Fruit fly (Drosophila melanogaster) whole organism, prepupa: Measurements from ENCODE around the gene CG5877.

Experiments used
- CG10631 ChIP-seq: fragments of 200-800 bp; sonication (Bioruptor generic); optimal IDR thresholded peaks from 2 replicates; lab custom pipeline; 2016; ENCODE audit warnings: missing biosample characterization, missing genetic modification characterization
- CG10669 ChIP-seq: fragments of 200-800 bp; sonication (Bioruptor generic); optimal IDR thresholded peaks from 3 replicates; lab custom pipeline; 2018; ENCODE audit warnings: missing biosample characterization, mild to moderate bottlenecking, missing genetic modification characterization, moderate library complexity
- CG11762 ChIP-seq: fragments of 200-800 bp; sonication (Bioruptor generic); optimal IDR thresholded peaks from 3 replicates; lab custom pipeline; 2016; ENCODE audit warnings: missing biosample characterization, missing genetic modification characterization; ENCODE audit not compliant: insufficient read depth
- CG15336 ChIP-seq: fragments of 200-800 bp; sonication (Bioruptor generic); IDR thresholded peaks from 2 replicates; pipeline ENCODE4 v1.3.6; 2022; ENCODE audit warnings: missing biosample characterization, missing genetic modification characterization
- CG1621 ChIP-seq: fragments of 200-800 bp; sonication (Bioruptor generic); optimal IDR thresholded peaks from 3 replicates; lab custom pipeline; 2018; ENCODE audit warnings: missing biosample characterization, mild to moderate bottlenecking, missing genetic modification characterization
- CG16779 ChIP-seq: fragments of 200-800 bp; sonication (Bioruptor generic); optimal IDR thresholded peaks from 3 replicates; lab custom pipeline; 2017; ENCODE audit warnings: missing biosample characterization, mild to moderate bottlenecking, missing genetic modification characterization
- CG3032 ChIP-seq: fragments of 200-800 bp; optimal IDR thresholded peaks from 2 replicates; lab custom pipeline; 2019; ENCODE audit warnings: missing biosample characterization, mild to moderate bottlenecking, missing genetic modification characterization, moderate library complexity
- CG31627 ChIP-seq: fragments of 200-800 bp; sonication (Bioruptor generic); optimal IDR thresholded peaks from 3 replicates; lab custom pipeline; 2016; ENCODE audit warnings: missing biosample characterization, missing genetic modification characterization
- CG32006 ChIP-seq: fragments of 200-800 bp; sonication (Bioruptor generic); optimal IDR thresholded peaks from 3 replicates; lab custom pipeline; 2017; ENCODE audit warnings: missing biosample characterization, mild to moderate bottlenecking, missing genetic modification characterization
- CG4318 ChIP-seq: fragments of 200-800 bp; sonication (Bioruptor generic); optimal IDR thresholded peaks from 3 replicates; lab custom pipeline; 2017; ENCODE audit warnings: missing biosample characterization, mild to moderate bottlenecking, missing genetic modification characterization
- CG6163 ChIP-seq: fragments of 200-800 bp; sonication (Bioruptor generic); IDR thresholded peaks from 3 replicates; pipeline ENCODE4 v1.3.6; 2022; ENCODE audit warnings: missing biosample characterization, missing genetic modification characterization
- CG6792 ChIP-seq: fragments of 200-800 bp; sonication (Bioruptor generic); optimal IDR thresholded peaks from 3 replicates; lab custom pipeline; 2016; ENCODE audit warnings: missing biosample characterization, missing genetic modification characterization
- CG6808 ChIP-seq: fragments of 200-800 bp; sonication (Bioruptor generic); optimal IDR thresholded peaks from 3 replicates; lab custom pipeline; 2017; ENCODE audit warnings: missing biosample characterization, missing genetic modification characterization, mild to moderate bottlenecking, moderate library complexity, missing genetic modification reagents
- CG6854 ChIP-seq: fragments of 200-800 bp; sonication (Bioruptor generic); optimal IDR thresholded peaks from 2 replicates; lab custom pipeline; 2017; ENCODE audit warnings: missing biosample characterization, mild to moderate bottlenecking, missing genetic modification characterization
- CG7368 ChIP-seq: fragments of 200-800 bp; sonication (Bioruptor generic); optimal IDR thresholded peaks from 3 replicates; lab custom pipeline; 2016; ENCODE audit warnings: missing biosample characterization, missing genetic modification characterization
- CG8119 ChIP-seq: fragments of 200-800 bp; sonication (Bioruptor generic); IDR thresholded peaks from 3 replicates; pipeline ENCODE4 v1.3.6; 2022; ENCODE audit warnings: missing biosample characterization, missing genetic modification characterization
- CG8319 ChIP-seq: fragments of 200-800 bp; sonication (Bioruptor generic); optimal IDR thresholded peaks from 3 replicates; lab custom pipeline; 2016; ENCODE audit warnings: missing biosample characterization, missing genetic modification characterization
- CG8632 ChIP-seq: fragments of 200-800 bp; sonication (Bioruptor generic); optimal IDR thresholded peaks from 3 replicates; lab custom pipeline; 2016; ENCODE audit warnings: missing biosample characterization, missing genetic modification characterization
- CG9139 ChIP-seq: fragments of 200-800 bp; sonication (Bioruptor generic); optimal IDR thresholded peaks from 3 replicates; lab custom pipeline; 2017; ENCODE audit warnings: missing biosample characterization, mild to moderate bottlenecking, missing genetic modification characterization
- Eip75B ChIP-seq: fragments of 200-800 bp; sonication (Bioruptor generic); optimal IDR thresholded peaks from 3 replicates; lab custom pipeline; 2016; ENCODE audit warnings: missing biosample characterization, missing genetic modification characterization
- Ets21C ChIP-seq: fragments of 200-800 bp; sonication (Bioruptor generic); optimal IDR thresholded peaks from 3 replicates; lab custom pipeline; 2016; ENCODE audit warnings: missing biosample characterization, missing genetic modification characterization
- Ets96B ChIP-seq: fragments of 200-800 bp; optimal IDR thresholded peaks from 2 replicates; lab custom pipeline; 2019; ENCODE audit warnings: missing biosample characterization, mild to moderate bottlenecking, missing genetic modification characterization, moderate library complexity
- Hr38 ChIP-seq: sonication (Bioruptor generic); optimal IDR thresholded peaks from 2 replicates; lab custom pipeline; 2016; ENCODE audit warnings: missing biosample characterization, missing genetic modification characterization
- Hr39 ChIP-seq: fragments of 200-800 bp; sonication (Bioruptor generic); optimal IDR thresholded peaks from 2 replicates; lab custom pipeline; 2016; ENCODE audit warnings: missing biosample characterization, missing genetic modification characterization
- Hr4 ChIP-seq: fragments of 200-800 bp; sonication (Bioruptor generic); optimal IDR thresholded peaks from 3 replicates; lab custom pipeline; 2016; ENCODE audit warnings: missing biosample characterization, missing genetic modification characterization
- Lpt ChIP-seq: fragments of 200-800 bp; sonication (Bioruptor generic); optimal IDR thresholded peaks from 3 replicates; lab custom pipeline; 2016; ENCODE audit warnings: missing biosample characterization, missing genetic modification characterization
- Met ChIP-seq: fragments of 200-800 bp; sonication (Bioruptor generic); optimal IDR thresholded peaks from 3 replicates; lab custom pipeline; 2016; ENCODE audit warnings: missing biosample characterization, missing genetic modification characterization
- OdsH ChIP-seq: fragments of 200-800 bp; sonication (Bioruptor generic); optimal IDR thresholded peaks from 3 replicates; lab custom pipeline; 2016; ENCODE audit warnings: missing biosample characterization, missing genetic modification characterization
- Smox ChIP-seq: fragments of 200-800 bp; sonication (Bioruptor generic); optimal IDR thresholded peaks from 3 replicates; lab custom pipeline; 2016; ENCODE audit warnings: missing biosample characterization, missing genetic modification characterization
- Sox102F ChIP-seq: fragments of 200-800 bp; sonication (Bioruptor generic); optimal IDR thresholded peaks from 2 replicates; lab custom pipeline; 2016; ENCODE audit warnings: missing biosample characterization, mild to moderate bottlenecking, missing genetic modification characterization
- Sox14 ChIP-seq: fragments of 200-800 bp; sonication (Bioruptor generic); optimal IDR thresholded peaks from 3 replicates; lab custom pipeline; 2016; ENCODE audit warnings: missing biosample characterization, missing genetic modification characterization
- Sox15 ChIP-seq: fragments of 200-800 bp; sonication (Bioruptor generic); optimal IDR thresholded peaks from 3 replicates; lab custom pipeline; 2016; ENCODE audit warnings: missing biosample characterization, missing genetic modification characterization
- achi ChIP-seq: fragments of 200-800 bp; sonication (Bioruptor generic); optimal IDR thresholded peaks from 3 replicates; lab custom pipeline; 2016; ENCODE audit warnings: missing biosample characterization, missing genetic modification characterization
- acj6 ChIP-seq: fragments of 200-800 bp; sonication (Bioruptor generic); optimal IDR thresholded peaks from 3 replicates; lab custom pipeline; 2016; ENCODE audit warnings: missing biosample characterization, missing genetic modification characterization
- dsx ChIP-seq: fragments of 200-800 bp; optimal IDR thresholded peaks from 3 replicates; lab custom pipeline; 2019; ENCODE audit warnings: missing biosample characterization, mild to moderate bottlenecking, missing genetic modification characterization, moderate library complexity; ENCODE audit not compliant: poor library complexity, severe bottlenecking
- eg ChIP-seq: fragments of 200-800 bp; sonication (Bioruptor generic); IDR thresholded peaks from 3 replicates; pipeline ENCODE4 v1.3.6; 2022; ENCODE audit warnings: missing biosample characterization, missing genetic modification characterization
- esn ChIP-seq: fragments of 200-800 bp; sonication (Bioruptor generic); optimal IDR thresholded peaks from 2 replicates; lab custom pipeline; 2016; ENCODE audit warnings: missing biosample characterization, mild to moderate bottlenecking, missing genetic modification characterization, moderate library complexity
- fd59A ChIP-seq: fragments of 200-800 bp; sonication (Bioruptor generic); optimal IDR thresholded peaks from 2 replicates; lab custom pipeline; 2017; ENCODE audit warnings: missing biosample characterization, mild to moderate bottlenecking, missing genetic modification characterization, missing genetic modification reagents
- fkh ChIP-seq: fragments of 200-800 bp; sonication (Bioruptor generic); optimal IDR thresholded peaks from 3 replicates; lab custom pipeline; 2017; ENCODE audit warnings: missing biosample characterization, mild to moderate bottlenecking, missing genetic modification characterization, moderate library complexity
- lz ChIP-seq: fragments of 200-800 bp; sonication (Bioruptor generic); optimal IDR thresholded peaks from 3 replicates; lab custom pipeline; 2016; ENCODE audit warnings: missing biosample characterization, missing genetic modification characterization
- pdm3 ChIP-seq: fragments of 200-800 bp; sonication (Bioruptor generic); optimal IDR thresholded peaks from 3 replicates; lab custom pipeline; 2016; ENCODE audit warnings: missing biosample characterization, missing genetic modification characterization
- salr ChIP-seq, 2 experiments: fragments of 200-800 bp; sonication (Bioruptor generic); optimal IDR thresholded peaks; 3 replicates each; lab custom pipeline; 2016 to 2018; ENCODE audit warnings: missing biosample characterization in 2 of 2, missing genetic modification characterization in 2 of 2, mild to moderate bottlenecking in 1 of 2
- spab ChIP-seq: fragments of 200-800 bp; sonication (Bioruptor generic); optimal IDR thresholded peaks from 2 replicates; lab custom pipeline; 2017; ENCODE audit warnings: missing biosample characterization, mild to moderate bottlenecking, missing genetic modification characterization, missing genetic modification reagents
- topi ChIP-seq: fragments of 200-800 bp; sonication (Bioruptor generic); optimal IDR thresholded peaks from 3 replicates; lab custom pipeline; 2016; ENCODE audit warnings: missing biosample characterization, missing genetic modification characterization
- vri ChIP-seq: fragments of 200-800 bp; sonication (Bioruptor generic); optimal IDR thresholded peaks from 3 replicates; lab custom pipeline; 2016; ENCODE audit warnings: missing biosample characterization, mild to moderate bottlenecking, missing genetic modification characterization

Gene CG5877

DNA sequence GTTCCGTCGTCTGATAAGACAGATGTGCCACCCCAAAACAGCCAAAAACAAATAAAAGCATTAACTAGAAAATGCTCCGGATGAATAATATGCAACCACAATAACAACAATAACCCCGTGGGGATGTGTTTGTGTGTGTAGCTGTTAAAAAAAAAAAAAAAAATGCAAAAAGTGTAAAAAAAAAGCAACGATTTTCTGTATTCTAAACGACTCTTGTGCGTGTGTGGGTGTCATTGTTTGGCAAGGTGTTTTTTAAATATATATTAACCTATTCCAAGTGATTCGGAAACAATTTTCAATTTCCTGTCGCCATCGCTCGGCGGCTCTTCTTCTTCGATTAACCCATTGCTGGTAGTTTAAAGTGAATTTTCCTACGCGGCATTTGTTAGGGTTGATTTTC, 27.7 kb downstream of the CG5877 start (continued):
- peak; percentile 42 for TF ChIP-seq Ets96B
- TF ChIP-seq CG8632 (GFP tag; lab: Kevin White, UChicago): peak; percentile 47
- peak; percentile 76 for TF ChIP-seq CG6808 (GFP tag; lab: Kevin White, UChicago)
- no peak for TF ChIP-seq CG6854 (GFP tag; lab: Kevin White, UChicago)
- TF ChIP-seq eg: peak; percentile 74
- TF ChIP-seq CG7368 (GFP tag; lab: Kevin White, UChicago): no peak
- peak; percentile 23 for TF ChIP-seq Hr4 (GFP tag; lab: Kevin White, UChicago)
- peak; percentile 5 for TF ChIP-seq CG6792 (GFP tag; lab: Kevin White, UChicago)
- no peak for TF ChIP-seq CG8319 (GFP tag; lab: Kevin White, UChicago)
- no peak for TF ChIP-seq achi
- TF ChIP-seq CG6163 (GFP tag; lab: Robert Waterston, UW): peak; percentile 66; the same call in 2 of the 3 replicates
- TF ChIP-seq CG3032 (tag; lab: Kevin White, UChicago): peak; percentile 11
- peak; percentile 45 for TF ChIP-seq CG16779 (tag; lab: Kevin White, UChicago)
- TF ChIP-seq CG4318: no peak
- peak; percentile 24 for TF ChIP-seq CG10669 (GFP tag; lab: Kevin White, UChicago)
- TF ChIP-seq Eip75B (GFP tag; lab: Kevin White, UChicago): no peak
- TF ChIP-seq Met (GFP tag; lab: Kevin White, UChicago): peak; percentile 13
- TF ChIP-seq spab (GFP tag; lab: Kevin White, UChicago): peak; percentile 44
- TF ChIP-seq pdm3 (GFP tag; lab: Kevin White, UChicago): peak; percentile 39
- no peak for TF ChIP-seq Hr39 (GFP tag; lab: Kevin White, UChicago)
- no peak for TF ChIP-seq Sox15 (GFP tag; lab: Kevin White, UChicago)
- TF ChIP-seq lz (GFP tag; lab: Kevin White, UChicago): no peak
- TF ChIP-seq CG15336 (GFP tag; lab: Robert Waterston, UW): peak; percentile 57
- peak; percentile 3 for TF ChIP-seq esn (GFP tag; lab: Kevin White, UChicago)
- TF ChIP-seq fd59A (GFP tag; lab: Kevin White, UChicago): no peak
- TF ChIP-seq dsx (GFP tag; lab: Kevin White, UChicago): peak; percentile 17
- no peak for TF ChIP-seq Smox (GFP tag; lab: Kevin White, UChicago)
- peak; percentile 77 for TF ChIP-seq CG8119 (GFP tag; lab: Robert Waterston, UW)
- TF ChIP-seq OdsH (GFP tag; lab: Kevin White, UChicago): peak; percentile 32
- TF ChIP-seq salr (GFP tag; optimal IDR thresholded peaks at IDR 0.05; lab: Kevin White, UChicago): peak in 1 of 2 experiments; percentile 16
- TF ChIP-seq Sox102F (GFP tag; lab: Kevin White, UChicago): peak; percentile 33
- peak; percentile 70 for TF ChIP-seq vri
- TF ChIP-seq acj6: peak; percentile 4
- TF ChIP-seq CG31627 (GFP tag; lab: Kevin White, UChicago): no peak
- no peak for TF ChIP-seq CG1621 (tag; lab: Kevin White, UChicago)
- TF ChIP-seq Lpt (GFP tag; lab: Kevin White, UChicago): peak; percentile 40
- no peak for TF ChIP-seq Sox14 (GFP tag; lab: Kevin White, UChicago)
- TF ChIP-seq topi (GFP tag; lab: Kevin White, UChicago): no peak
- TF ChIP-seq Hr38: no peak
- TF ChIP-seq Ets21C: no peak
- TF ChIP-seq CG32006 (GFP tag; lab: Kevin White, UChicago): peak; percentile 16

dm6 chrX:15320973-15321372, 28.1 kb downstream of the CG5877 start:
- no peak for TF ChIP-seq CG8632 (GFP tag; lab: Kevin White, UChicago)
- no peak for TF ChIP-seq CG10631 (GFP tag; lab: Kevin White, UChicago)
- TF ChIP-seq CG11762: no peak
- TF ChIP-seq topi (GFP tag; lab: Kevin White, UChicago): no peak
- TF ChIP-seq fkh (GFP tag; lab: Kevin White, UChicago): no peak
- no peak for TF ChIP-seq salr (GFP tag; optimal IDR thresholded peaks at IDR 0.05; lab: Kevin White, UChicago)
- TF ChIP-seq CG9139 (GFP tag; lab: Kevin White, UChicago): no peak
- TF ChIP-seq Ets96B: no peak
- no peak for TF ChIP-seq CG16779 (tag; lab: Kevin White, UChicago)
- no peak for TF ChIP-seq CG15336 (GFP tag; lab: Robert Waterston, UW)
- no peak for TF ChIP-seq achi
- TF ChIP-seq CG6163 (GFP tag; lab: Robert Waterston, UW): no peak
